Worm (Caenorhabditis elegans): ENCODE measurements around the gene str-168.

DNA sequence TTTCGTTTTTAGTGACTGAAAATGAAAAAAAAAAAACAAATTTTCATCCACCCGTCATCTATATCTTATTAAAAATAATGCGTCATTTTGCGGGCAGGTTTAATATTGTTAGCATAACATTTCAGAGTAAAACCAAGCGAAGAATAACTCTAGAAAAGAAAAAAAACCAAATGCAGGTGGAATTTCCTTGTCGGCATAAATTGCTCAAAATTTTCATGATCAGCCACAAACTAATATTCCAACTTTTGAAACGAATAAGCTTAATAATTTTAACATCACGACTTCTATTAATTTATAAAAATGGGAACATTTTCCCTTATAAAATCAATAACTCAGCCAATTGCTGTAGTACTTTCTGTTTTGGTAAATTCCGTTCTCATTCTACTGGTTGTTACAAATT lies 23.1 kb upstream of the str-168 start, which contains the start of gene str-155:
- no peak for TF ChIP-seq W03F9.2 (tag; optimal IDR thresholded peaks at IDR 0.05)
- no peak for TF ChIP-seq dao-5 (tag; optimal IDR thresholded peaks at IDR 0.05)
